Worm (Caenorhabditis elegans) whole organism, L1 larva: Measurements from ENCODE around the gene B0361.9.

Experiments used
- C16A3.4 ChIP-seq: fragments of 150-350 bp; optimal IDR thresholded peaks from 2 replicates; lab custom pipeline; 2014; ENCODE audit warnings: missing biosample characterization, missing genetic modification characterization
- C34B4.2 ChIP-seq: sonication (generic microtip); optimal IDR thresholded peaks from 2 replicates; lab custom pipeline; 2017; ENCODE audit warnings: mild to moderate bottlenecking, missing genetic modification characterization, missing compliant biosample characterization
- F16B12.6 ChIP-seq: fragments of 150-350 bp; optimal IDR thresholded peaks from 2 replicates; lab custom pipeline; 2014; ENCODE audit warnings: missing biosample characterization, missing genetic modification characterization
- Y116A8C.19 ChIP-seq: sonication (generic microtip); optimal IDR thresholded peaks from 2 replicates; lab custom pipeline; 2016; ENCODE audit warnings: missing compliant biosample characterization, missing genetic modification characterization, borderline replicate concordance
- aly-2 ChIP-seq: fragments of 150-350 bp; optimal IDR thresholded peaks from 2 replicates; lab custom pipeline; 2014; ENCODE audit warnings: missing biosample characterization, missing genetic modification characterization
- blmp-1 ChIP-seq: fragments of 150-350 bp; optimal IDR thresholded peaks from 2 replicates; lab custom pipeline; 2014; ENCODE audit warnings: missing biosample characterization, missing genetic modification characterization
- ceh-63 ChIP-seq: fragments of 200-800 bp; sonication (Bioruptor generic); optimal IDR thresholded peaks from 2 replicates; lab custom pipeline; 2018; ENCODE audit warnings: mild to moderate bottlenecking, missing genetic modification characterization, missing compliant biosample characterization
- ceh-82 ChIP-seq, 3 experiments: fragments of 150-350 bp in 1 of 3; sonication (generic microtip) in 2 of 3; optimal IDR thresholded peaks; 2 replicates each; lab custom pipeline; 2014 to 2017; ENCODE audit warnings: missing biosample characterization in 3 of 3, missing genetic modification characterization in 3 of 3
- dpl-1 ChIP-seq, 3 experiments: fragments of 150-350 bp in 2 of 3; sonication (generic microtip) in 1 of 3; optimal IDR thresholded peaks; 2 replicates each; lab custom pipeline; 2014 to 2017; ENCODE audit warnings: missing biosample characterization in 3 of 3, missing genetic modification characterization in 3 of 3, missing genetic modification reagents in 3 of 3
- dsc-1 ChIP-seq: sonication (generic microtip); optimal IDR thresholded peaks from 2 replicates; lab custom pipeline; 2016; ENCODE audit warnings: mild to moderate bottlenecking, missing genetic modification characterization, missing compliant biosample characterization
- efl-1 ChIP-seq, 4 experiments: fragments of 150-350 bp; optimal IDR thresholded peaks in 3 of 4; peaks in 1 of 4; 1 replicate in 1 of 4; 2 replicates in 3 of 4; lab custom pipeline; 2014; ENCODE audit warnings: missing biosample characterization in 2 of 4, missing genetic modification characterization in 2 of 4, missing genetic modification reagents in 2 of 4
- efl-3 ChIP-seq: fragments of 200-800 bp; sonication (Bioruptor generic); optimal IDR thresholded peaks from 2 replicates; lab custom pipeline; 2018; ENCODE audit warnings: mild to moderate bottlenecking, missing genetic modification characterization, missing compliant biosample characterization
- egl-27 ChIP-seq, 2 experiments: fragments of 150-350 bp in 1 of 2; sonication (generic microtip); optimal IDR thresholded peaks; 3 replicates each; lab custom pipeline; 2017 to 2018; ENCODE audit warnings: missing biosample characterization in 2 of 2, missing genetic modification characterization in 2 of 2, missing genetic modification reagents in 2 of 2
- elt-2 ChIP-seq: sonication (generic microtip); optimal IDR thresholded peaks from 2 replicates; lab custom pipeline; 2016; ENCODE audit warnings: missing genetic modification characterization, mild to moderate bottlenecking, inconsistent platforms, missing compliant biosample characterization, missing genetic modification reagents
- elt-3 ChIP-seq, 6 experiments: fragments of 150-350 bp in 1 of 6; sonication (generic microtip); optimal IDR thresholded peaks; 2 replicates each; lab custom pipeline; 2017 to 2018; ENCODE audit warnings: missing biosample characterization in 6 of 6, missing genetic modification characterization in 6 of 6, inconsistent platforms in 1 of 6
- fkh-10 ChIP-seq: sonication (generic microtip); optimal IDR thresholded peaks from 2 replicates; lab custom pipeline; 2017; ENCODE audit warnings: missing biosample characterization, missing genetic modification reagents, missing genetic modification characterization
- fos-1 ChIP-seq: fragments of 150-350 bp; optimal IDR thresholded peaks from 2 replicates; lab custom pipeline; 2014; ENCODE audit warnings: missing biosample characterization, missing genetic modification characterization
- grh-1 ChIP-seq: fragments of 200-800 bp; sonication (Bioruptor generic); IDR thresholded peaks from 2 replicates; pipeline ENCODE4 v1.3.6; 2022; ENCODE audit warnings: missing genetic modification reagents, missing genetic modification characterization, missing compliant biosample characterization
- hlh-4 ChIP-seq: sonication (generic microtip); optimal IDR thresholded peaks from 2 replicates; lab custom pipeline; 2016; ENCODE audit warnings: mild to moderate bottlenecking, missing genetic modification characterization, missing compliant biosample characterization
- irx-1 ChIP-seq: sonication (generic microtip); optimal IDR thresholded peaks from 2 replicates; lab custom pipeline; 2016; ENCODE audit warnings: missing genetic modification characterization, missing compliant biosample characterization
- lin-13 ChIP-seq: fragments of 150-350 bp; optimal IDR thresholded peaks from 2 replicates; lab custom pipeline; 2014; ENCODE audit warnings: missing biosample characterization, missing genetic modification reagents, missing genetic modification characterization
- lin-14 ChIP-seq: fragments of 200-800 bp; sonication (Bioruptor generic); optimal IDR thresholded peaks from 2 replicates; lab custom pipeline; 2018; ENCODE audit warnings: mild to moderate bottlenecking, missing genetic modification characterization, moderate library complexity, missing compliant biosample characterization
- lin-35 ChIP-seq, 2 experiments: fragments of 150-350 bp; optimal IDR thresholded peaks; 2 replicates each; lab custom pipeline; 2014; ENCODE audit warnings: missing biosample characterization in 2 of 2, missing genetic modification characterization in 2 of 2, missing genetic modification reagents in 2 of 2
- lsy-2 ChIP-seq, 2 experiments: fragments of 150-350 bp; optimal IDR thresholded peaks; 2 replicates each; lab custom pipeline; 2014; ENCODE audit warnings: missing biosample characterization in 2 of 2, missing genetic modification characterization in 2 of 2
- mab-9 ChIP-seq: fragments of 200-800 bp; sonication (Bioruptor generic); IDR thresholded peaks from 2 replicates; pipeline ENCODE4 v1.3.6; 2022; ENCODE audit warnings: missing genetic modification reagents, missing genetic modification characterization, missing compliant biosample characterization
- mdl-1 ChIP-seq, 2 experiments: fragments of 150-350 bp; optimal IDR thresholded peaks; 2 replicates each; lab custom pipeline; 2014 to 2017; ENCODE audit warnings: missing biosample characterization in 2 of 2, missing genetic modification characterization in 2 of 2, inconsistent platforms in 1 of 2
- mep-1 ChIP-seq: fragments of 150-350 bp; optimal IDR thresholded peaks from 2 replicates; lab custom pipeline; 2014; ENCODE audit warnings: missing biosample characterization, missing genetic modification characterization
- nhr-19 ChIP-seq: fragments of 200-800 bp; sonication (Bioruptor generic); conservative IDR thresholded peaks from 2 replicates; pipeline ENCODE4 v1.3.6; 2022; ENCODE audit warnings: missing genetic modification characterization, missing compliant biosample characterization
- nhr-20 ChIP-seq: sonication (generic microtip); optimal IDR thresholded peaks from 2 replicates; lab custom pipeline; 2016; ENCODE audit warnings: mild to moderate bottlenecking, missing genetic modification characterization, missing compliant biosample characterization
- nhr-47 ChIP-seq: sonication (generic microtip); optimal IDR thresholded peaks from 2 replicates; lab custom pipeline; 2016; ENCODE audit warnings: mild to moderate bottlenecking, missing genetic modification characterization, moderate library complexity, missing compliant biosample characterization
- nhr-71 ChIP-seq: sonication (generic microtip); optimal IDR thresholded peaks from 2 replicates; lab custom pipeline; 2016; ENCODE audit warnings: mild to moderate bottlenecking, missing genetic modification characterization, moderate library complexity, missing compliant biosample characterization
- nhr-85 ChIP-seq: sonication (generic microtip); peaks from one replicate; lab custom pipeline; 2016; ENCODE audit warnings: missing genetic modification characterization, inconsistent platforms, missing compliant biosample characterization
- nhr-90 ChIP-seq: sonication (generic microtip); optimal IDR thresholded peaks from 2 replicates; lab custom pipeline; 2016; ENCODE audit warnings: mild to moderate bottlenecking, missing genetic modification characterization, missing compliant biosample characterization; ENCODE audit not compliant: poor library complexity
- pax-3 ChIP-seq: fragments of 200-800 bp; sonication (Bioruptor generic); optimal IDR thresholded peaks from 2 replicates; lab custom pipeline; 2018; ENCODE audit warnings: mild to moderate bottlenecking, missing genetic modification characterization, moderate library complexity, missing compliant biosample characterization
- pqm-1 ChIP-seq: sonication (generic microtip); optimal IDR thresholded peaks from 3 replicates; lab custom pipeline; 2017; ENCODE audit warnings: missing biosample characterization, missing genetic modification characterization
- skn-1 ChIP-seq: fragments of 150-350 bp; optimal IDR thresholded peaks from 2 replicates; lab custom pipeline; 2014; ENCODE audit warnings: missing biosample characterization, missing genetic modification characterization
- snu-23 ChIP-seq: sonication (generic microtip); optimal IDR thresholded peaks from 2 replicates; lab custom pipeline; 2016; ENCODE audit warnings: missing genetic modification characterization, missing compliant biosample characterization
- tbx-2 ChIP-seq: sonication (generic microtip); optimal IDR thresholded peaks from 2 replicates; lab custom pipeline; 2016; ENCODE audit warnings: missing genetic modification characterization, missing compliant biosample characterization
- tlp-1 ChIP-seq: fragments of 150-350 bp; optimal IDR thresholded peaks from 2 replicates; lab custom pipeline; 2014; ENCODE audit warnings: missing biosample characterization, missing genetic modification characterization
- unc-130 ChIP-seq: fragments of 150-350 bp; optimal IDR thresholded peaks from 2 replicates; lab custom pipeline; 2017; ENCODE audit warnings: missing biosample characterization, missing genetic modification characterization, inconsistent platforms
- unc-30 ChIP-seq: sonication (generic microtip); optimal IDR thresholded peaks from 2 replicates; lab custom pipeline; 2017; ENCODE audit warnings: missing biosample characterization, missing genetic modification characterization
- zip-4 ChIP-seq: fragments of 200-800 bp; sonication (Bioruptor generic); optimal IDR thresholded peaks from 2 replicates; lab custom pipeline; 2018; ENCODE audit warnings: mild to moderate bottlenecking, missing genetic modification characterization, moderate library complexity, missing compliant biosample characterization
- ztf-4 ChIP-seq: fragments of 150-350 bp; optimal IDR thresholded peaks from 2 replicates; lab custom pipeline; 2014; ENCODE audit warnings: missing biosample characterization, missing genetic modification characterization

Gene B0361.9

ce11 chrIII:7300763-7301162, 1.3 kb upstream of the B0361.9 start (continued):
- TF ChIP-seq efl-1 (optimal IDR thresholded peaks at IDR 0.05; lab: Kevin White, UChicago) (no peak), efl-1 (GFP tag; optimal IDR thresholded peaks at IDR 0.05 in 1 of 2; lab: Kevin White, UChicago) (peak in 1 of 2 experiments; percentile 73), Y116A8C.19 (tag; lab: Kevin White, UChicago) (no peak), elt-3 (tag; optimal IDR thresholded peaks at IDR 0.05; lab: Kevin White, UChicago) (peak in 1 of 6 experiments; percentile 2), skn-1 (tag; lab: Kevin White, UChicago) (no peak), grh-1 (GFP tag; lab: Robert Waterston, UW) (peak; percentile 32; the same call in 1 of the 2 replicates), pax-3 (tag; lab: Kevin White, UChicago) (no peak), irx-1 (tag; lab: Kevin White, UChicago) (no peak), nhr-19 (GFP tag; lab: Robert Waterston, UW) (peak; percentile 33), snu-23 (peak; percentile 4)

ce11 chrIII:7300169-7300568, 738 bp upstream of the B0361.9 start:
- TF ChIP-seq mdl-1 (tag; optimal IDR thresholded peaks at IDR 0.05; lab: Kevin White, UChicago): peak in 1 of 2 experiments; percentile 53
- TF ChIP-seq C16A3.4 (tag; lab: Kevin White, UChicago): peak; percentile 69
- TF ChIP-seq lin-14: peak; percentile 81
- TF ChIP-seq nhr-85 (tag; lab: Kevin White, UChicago): peak; percentile 99
- no peak for TF ChIP-seq ceh-82 (tag; optimal IDR thresholded peaks at IDR 0.05; lab: Kevin White, UChicago)
- peak in 1 of 2 experiments; percentile 59 for TF ChIP-seq lin-35 (GFP tag; optimal IDR thresholded peaks at IDR 0.05; lab: Kevin White, UChicago)
- peak; percentile 89 for TF ChIP-seq nhr-20
- no peak for TF ChIP-seq ztf-4
- peak; percentile 57 for TF ChIP-seq nhr-19 (GFP tag; lab: Robert Waterston, UW)
- no peak for TF ChIP-seq egl-27 (tag; optimal IDR thresholded peaks at IDR 0.05; lab: Kevin White, UChicago)
- TF ChIP-seq mep-1 (tag; lab: Kevin White, UChicago): peak; percentile 46
- TF ChIP-seq elt-3 (tag; optimal IDR thresholded peaks at IDR 0.05; lab: Kevin White, UChicago): peak in 3 of 6 experiments; percentile 27 to 90 (median 89)
- no peak for TF ChIP-seq fos-1 (tag; lab: Kevin White, UChicago)
- TF ChIP-seq dpl-1 (GFP tag; optimal IDR thresholded peaks at IDR 0.05; lab: Kevin White, UChicago): peak in 1 of 3 experiments; percentile 39
- TF ChIP-seq efl-1 (optimal IDR thresholded peaks at IDR 0.05; lab: Kevin White, UChicago): peak in 1 of 2 experiments; percentile 8
- peak in 1 of 2 experiments; percentile 85 for TF ChIP-seq efl-1 (GFP tag; optimal IDR thresholded peaks at IDR 0.05 in 1 of 2; lab: Kevin White, UChicago)
- no peak for TF ChIP-seq unc-30
- TF ChIP-seq snu-23: peak; percentile 59
- TF ChIP-seq efl-3 (GFP tag; lab: Kevin White, UChicago): peak; percentile 38
- TF ChIP-seq lin-13 (GFP tag; lab: Kevin White, UChicago): peak; percentile 31
- TF ChIP-seq unc-130 (tag; lab: Kevin White, UChicago): no peak
- TF ChIP-seq tbx-2 (tag; lab: Kevin White, UChicago): peak; percentile 63
- TF ChIP-seq blmp-1 (tag; lab: Kevin White, UChicago): peak; percentile 64
- TF ChIP-seq nhr-71 (tag; lab: Kevin White, UChicago): peak; percentile 85
- peak; percentile 54 for TF ChIP-seq nhr-47 (tag; lab: Kevin White, UChicago)
- peak; percentile 84 for TF ChIP-seq nhr-90
- TF ChIP-seq grh-1 (GFP tag; lab: Robert Waterston, UW): peak; percentile 36; the same call in 1 of the 2 replicates
- TF ChIP-seq lsy-2 (tag; optimal IDR thresholded peaks at IDR 0.05; lab: Kevin White, UChicago): peak; percentile 50 to 72

ce11 chrIII:7298045-7298444, 1.4 kb downstream of the B0361.9 start:
- peak; percentile 81 for TF ChIP-seq blmp-1 (tag; lab: Kevin White, UChicago)
- TF ChIP-seq fos-1 (tag; lab: Kevin White, UChicago): no peak
- no peak for TF ChIP-seq pqm-1 (tag; lab: Kevin White, UChicago)
- no peak for TF ChIP-seq dpl-1 (GFP tag; optimal IDR thresholded peaks at IDR 0.05; lab: Kevin White, UChicago)
- no peak for TF ChIP-seq efl-1 (optimal IDR thresholded peaks at IDR 0.05; lab: Kevin White, UChicago)
- TF ChIP-seq efl-1 (GFP tag; optimal IDR thresholded peaks at IDR 0.05 in 1 of 2; lab: Kevin White, UChicago): peak in 1 of 2 experiments; percentile 85
- TF ChIP-seq fkh-10 (GFP tag; lab: Kevin White, UChicago): no peak
- no peak for TF ChIP-seq tlp-1
- no peak for TF ChIP-seq ceh-63 (GFP tag; lab: Kevin White, UChicago)
- no peak for TF ChIP-seq mab-9 (GFP tag; lab: Robert Waterston, UW)
- TF ChIP-seq elt-3 (tag; optimal IDR thresholded peaks at IDR 0.05; lab: Kevin White, UChicago): peak in 4 of 6 experiments; percentile 17 to 89 (median 46)
- peak; percentile 54 for TF ChIP-seq lin-14
- peak; percentile 2 to 32 for TF ChIP-seq lsy-2 (tag; optimal IDR thresholded peaks at IDR 0.05; lab: Kevin White, UChicago)
- TF ChIP-seq F16B12.6 (tag; lab: Kevin White, UChicago): no peak
- TF ChIP-seq nhr-85 (tag; lab: Kevin White, UChicago): peak; percentile 80
- TF ChIP-seq C34B4.2: no peak
- peak; percentile 10 for TF ChIP-seq nhr-71 (tag; lab: Kevin White, UChicago)
- no peak for TF ChIP-seq hlh-4 (tag; lab: Kevin White, UChicago)
- no peak for TF ChIP-seq irx-1 (tag; lab: Kevin White, UChicago)
- peak; percentile 14 for TF ChIP-seq snu-23
- no peak for TF ChIP-seq ceh-82 (tag; optimal IDR thresholded peaks at IDR 0.05; lab: Kevin White, UChicago)
- TF ChIP-seq nhr-20: peak; percentile 15
- TF ChIP-seq aly-2: no peak
- no peak for TF ChIP-seq mdl-1 (tag; optimal IDR thresholded peaks at IDR 0.05; lab: Kevin White, UChicago)
- no peak for TF ChIP-seq zip-4 (GFP tag; lab: Kevin White, UChicago)
- TF ChIP-seq dsc-1 (tag; lab: Kevin White, UChicago): no peak
- no peak for TF ChIP-seq elt-2 (tag; lab: Kevin White, UChicago)
- TF ChIP-seq, all 84 proteins: peak for 9
